Fruit fly (Drosophila melanogaster): ENCODE measurements around the gene CG5342.

CG5342 gene

dm6 chr3R:11589764-11590358 lies 11.2 kb downstream of the CG5342 start, which contains the start of gene CG6791 (continued):
- peak; percentile 96 for TF ChIP-seq CG6791 (GFP tag; IDR thresholded peaks at IDR 0.05; ENCODE audit: partially characterized antibody)
- TF ChIP-seq CG17802 (tag; optimal IDR thresholded peaks at IDR 0.05) = no peak
- no peak for TF ChIP-seq CG8388 (GFP tag; optimal IDR thresholded peaks at IDR 0.05)
- TF ChIP-seq sens (GFP tag) = no peak
- TF ChIP-seq Lhr (GFP tag; optimal IDR thresholded peaks at IDR 0.05) = peak; percentile 42
- TF ChIP-seq CG30403 (GFP tag; optimal IDR thresholded peaks at IDR 0.05) = no peak
- TF ChIP-seq inv (GFP tag; IDR thresholded peaks at IDR 0.05; ENCODE audit: partially characterized antibody) = peak; percentile 69
- TF ChIP-seq Vsx1 (GFP tag; optimal IDR thresholded peaks at IDR 0.05) = no peak
- TF ChIP-seq ftz-f1 (GFP tag; optimal IDR thresholded peaks at IDR 0.05) = no peak
- no peak for TF ChIP-seq al (GFP tag; IDR thresholded peaks at IDR 0.05)
- TF ChIP-seq CG7372 (GFP tag; IDR thresholded peaks at IDR 0.05) = no peak
- TF ChIP-seq lilli (GFP tag; optimal IDR thresholded peaks at IDR 0.05) = no peak
- TF ChIP-seq NFAT (GFP tag; IDR thresholded peaks at IDR 0.05) = no peak
- TF ChIP-seq usp (GFP tag; optimal IDR thresholded peaks at IDR 0.05) = no peak
- TF ChIP-seq prd (optimal IDR thresholded peaks at IDR 0.05) = no peak
- no peak for TF ChIP-seq prd (GFP tag; IDR thresholded peaks at IDR 0.05)
- TF ChIP-seq btn (GFP tag; optimal IDR thresholded peaks at IDR 0.05) = no peak
- no peak for TF ChIP-seq PHDP (tag; optimal IDR thresholded peaks at IDR 0.05)
- peak; percentile 81 for TF ChIP-seq CG34224 (GFP tag; IDR thresholded peaks at IDR 0.05; ENCODE audit: partially characterized antibody)
- peak; percentile 84; the same call in 3 of the 4 replicates for TF ChIP-seq chinmo (GFP tag; IDR thresholded peaks at IDR 0.05; ENCODE audit: partially characterized antibody)
- peak; percentile 15 for TF ChIP-seq ewg (GFP tag; optimal IDR thresholded peaks at IDR 0.05)
- TF ChIP-seq z (GFP tag; IDR thresholded peaks at IDR 0.05) = no peak
- no peak for TF ChIP-seq Hmx (GFP tag; optimal IDR thresholded peaks at IDR 0.05)
- no peak for TF ChIP-seq slbo (GFP tag; IDR thresholded peaks at IDR 0.05)
- TF ChIP-seq CG31365 (tag; optimal IDR thresholded peaks at IDR 0.05) = no peak
- TF ChIP-seq CkIIα-i1 (GFP tag; IDR thresholded peaks at IDR 0.05) = no peak
- TF ChIP-seq danr (GFP tag; IDR thresholded peaks at IDR 0.05) = no peak
- no peak for TF ChIP-seq Tbp (GFP tag; optimal IDR thresholded peaks at IDR 0.05)
- no peak for TF ChIP-seq nom (GFP tag; optimal IDR thresholded peaks at IDR 0.05)
- no peak for TF ChIP-seq sisA (GFP tag; IDR thresholded peaks at IDR 0.05)
- no peak; the same call in 2 of the 3 replicates for TF ChIP-seq hb (GFP tag; IDR thresholded peaks at IDR 0.05; ENCODE audit: partially characterized antibody)
- 0 out of 2 replicates have a peak, but pooled peaks have one; percentile 41 for TF ChIP-seq nerfin-2 (GFP tag; IDR thresholded peaks at IDR 0.05; ENCODE audit: partially characterized antibody)
- no peak for TF ChIP-seq CG6854 (GFP tag; optimal IDR thresholded peaks at IDR 0.05)
- no peak for TF ChIP-seq Ssrp (tag; optimal IDR thresholded peaks at IDR 0.05)
- TF ChIP-seq Trl (optimal IDR thresholded peaks at IDR 0.05) = no peak
- no peak for TF ChIP-seq Trl (GFP tag; optimal IDR thresholded peaks at IDR 0.05)
- peak; percentile 29 for TF ChIP-seq CG9797 (GFP tag; optimal IDR thresholded peaks at IDR 0.05)
- TF ChIP-seq jing (GFP tag; optimal IDR thresholded peaks at IDR 0.05) = no peak
- no peak for TF ChIP-seq lmd (GFP tag; IDR thresholded peaks at IDR 0.05)
- TF ChIP-seq gt (GFP tag; IDR thresholded peaks at IDR 0.05) = no peak
- peak; percentile 22 for TF ChIP-seq Ets97D (GFP tag; optimal IDR thresholded peaks at IDR 0.05)
- TF ChIP-seq CG31441 (GFP tag; IDR thresholded peaks at IDR 0.05) = no peak
- no peak for TF ChIP-seq croc (GFP tag; conservative IDR thresholded peaks at IDR 0.05)
- no peak for TF ChIP-seq TFAM (GFP tag; optimal IDR thresholded peaks at IDR 0.05)
- TF ChIP-seq Jarid2 (GFP tag; optimal IDR thresholded peaks at IDR 0.05) = no peak
- no peak for TF ChIP-seq cad (GFP tag; optimal IDR thresholded peaks at IDR 0.05)
- TF ChIP-seq dati (GFP tag; IDR thresholded peaks at IDR 0.05) = no peak
- TF ChIP-seq exex (tag; optimal IDR thresholded peaks at IDR 0.05) = no peak
- no peak for TF ChIP-seq sqz (GFP tag; optimal IDR thresholded peaks at IDR 0.05)
- TF ChIP-seq CTCF (GFP tag; optimal IDR thresholded peaks at IDR 0.05) = no peak
- TF ChIP-seq corto (GFP tag; optimal IDR thresholded peaks at IDR 0.05) = no peak
- TF ChIP-seq Ada2b (GFP tag; IDR thresholded peaks at IDR 0.05) = no peak

Measured in whole organism, embryonic.